Worm (Caenorhabditis elegans) whole organism, late embryonic: ENCODE measurements around the gene Y39B6A.33.

ENCODE experiments used
- C08G9.2 ChIP-seq: sonication (generic microtip); optimal IDR thresholded peaks from 2 replicates; lab custom pipeline; 2016; ENCODE audit warnings: mild to moderate bottlenecking, missing genetic modification characterization, moderate library complexity, missing compliant biosample characterization
- ceh-6 ChIP-seq: fragments of 200-800 bp; sonication (Bioruptor generic); optimal IDR thresholded peaks from 2 replicates; lab custom pipeline; 2018; ENCODE audit warnings: mild to moderate bottlenecking, missing genetic modification characterization, missing compliant biosample characterization

- TF ChIP-seq C08G9.2 (tag; lab: Kevin White, UChicago) = no peak
- TF ChIP-seq ceh-6 = no peak
These were observed 34.3 kb downstream of the Y39B6A.33 start for ce11 chrV:19036061-19036460.
